Worm (Caenorhabditis elegans): ENCODE results near the gene F59B1.8.

ce11 chrV:3594936-3595335 is 49.1 kb downstream of the F59B1.8 start, which contains the start of gene srh-213:
- TF ChIP-seq snpc-4 (tag; optimal IDR thresholded peaks at IDR 0.05) (no peak), unc-39 (tag; optimal IDR thresholded peaks at IDR 0.05) (no peak), nhr-28 (tag; optimal IDR thresholded peaks at IDR 0.05) (no peak), elt-3 (tag; optimal IDR thresholded peaks at IDR 0.05) (no peak), tbx-8 (GFP tag; optimal IDR thresholded peaks at IDR 0.05) (no peak), pha-4 (tag; optimal IDR thresholded peaks at IDR 0.05) (no peak), sptf-1 (tag; optimal IDR thresholded peaks at IDR 0.05) (no peak), mep-1 (tag; optimal IDR thresholded peaks at IDR 0.05) (no peak), ham-2 (GFP tag; optimal IDR thresholded peaks at IDR 0.05) (no peak), flh-1 (GFP tag; optimal IDR thresholded peaks at IDR 0.05) (no peak), lsy-2 (tag; optimal IDR thresholded peaks at IDR 0.05) (no peak), nhr-12 (tag; optimal IDR thresholded peaks at IDR 0.05) (no peak), lin-13 (tag; optimal IDR thresholded peaks at IDR 0.05) (no peak)
